Fruit fly (Drosophila melanogaster) whole organism, embryonic: Measurements from ENCODE around the gene CG7536.
A peak's percentile ranks its signal among the peaks of the same experiment; 100 is the strongest.

Experiments
- Asciz ChIP-seq: fragments of 200-800 bp; sonication (Bioruptor generic); optimal IDR thresholded peaks from 2 replicates; lab custom pipeline; 2017; ENCODE audit warnings: missing biosample characterization, mild to moderate bottlenecking, missing genetic modification characterization, missing genetic modification reagents
- CG10209 ChIP-seq: fragments of 200-800 bp; sonication (Bioruptor generic); optimal IDR thresholded peaks from 3 replicates; lab custom pipeline; 2017; ENCODE audit warnings: missing biosample characterization, mild to moderate bottlenecking, missing genetic modification characterization, missing genetic modification reagents
- CG10543 ChIP-seq: fragments of 200-800 bp; sonication (Bioruptor generic); optimal IDR thresholded peaks from 3 replicates; lab custom pipeline; 2017; ENCODE audit warnings: missing biosample characterization, mild to moderate bottlenecking, missing genetic modification characterization, moderate library complexity
- CG12299 ChIP-seq: fragments of 200-800 bp; sonication (Bioruptor generic); optimal IDR thresholded peaks from 2 replicates; lab custom pipeline; 2018; ENCODE audit warnings: missing biosample characterization, mild to moderate bottlenecking, missing genetic modification characterization
- CG1233 ChIP-seq: fragments of 200-800 bp; sonication (Bioruptor generic); optimal IDR thresholded peaks from 4 replicates; lab custom pipeline; 2018; ENCODE audit warnings: missing biosample characterization, mild to moderate bottlenecking, missing genetic modification characterization
- CG12659 ChIP-seq: fragments of 200-800 bp; sonication (Bioruptor generic); optimal IDR thresholded peaks from 3 replicates; lab custom pipeline; 2017; ENCODE audit warnings: mild to moderate bottlenecking, missing biosample characterization, missing genetic modification reagents, missing genetic modification characterization
- CG13296 ChIP-seq: fragments of 200-800 bp; sonication (Bioruptor generic); optimal IDR thresholded peaks from 3 replicates; lab custom pipeline; 2018; ENCODE audit warnings: missing biosample characterization, mild to moderate bottlenecking, missing genetic modification characterization
- CG13424 ChIP-seq: fragments of 200-800 bp; sonication (Bioruptor generic); optimal IDR thresholded peaks from 2 replicates; lab custom pipeline; 2019; ENCODE audit warnings: missing biosample characterization, mild to moderate bottlenecking, missing genetic modification characterization, moderate library complexity
- CG18599 ChIP-seq: fragments of 200-800 bp; sonication (Bioruptor generic); optimal IDR thresholded peaks from 3 replicates; lab custom pipeline; 2017; ENCODE audit warnings: missing biosample characterization, missing genetic modification characterization, mild to moderate bottlenecking, moderate library complexity, missing genetic modification reagents
- CG31365 ChIP-seq: fragments of 200-800 bp; sonication (Bioruptor generic); optimal IDR thresholded peaks from 2 replicates; lab custom pipeline; 2018; ENCODE audit warnings: missing biosample characterization, mild to moderate bottlenecking, missing genetic modification characterization
- CG32772 ChIP-seq: fragments of 200-800 bp; sonication (Bioruptor generic); IDR thresholded peaks from 2 replicates; pipeline ENCODE4 v1.3.6; 2022; ENCODE audit warnings: missing biosample characterization, missing genetic modification characterization
- CG3281 ChIP-seq: fragments of 200-800 bp; sonication (Bioruptor generic); optimal IDR thresholded peaks from 3 replicates; lab custom pipeline; 2017; ENCODE audit warnings: missing biosample characterization, mild to moderate bottlenecking, missing genetic modification characterization
- CG34376 ChIP-seq: fragments of 200-800 bp; sonication (Bioruptor generic); optimal IDR thresholded peaks from 2 replicates; lab custom pipeline; 2018; ENCODE audit warnings: missing biosample characterization, mild to moderate bottlenecking, missing genetic modification characterization
- CG8290 ChIP-seq, 3 experiments: fragments of 200-800 bp; sonication (Bioruptor generic); optimal IDR thresholded peaks; 2 replicates each; lab custom pipeline; 2016 to 2019; ENCODE audit warnings: missing biosample characterization in 3 of 3, missing genetic modification characterization in 3 of 3, mild to moderate bottlenecking in 2 of 3, moderate library complexity in 1 of 3
- CG8924 ChIP-seq: fragments of 200-800 bp; optimal IDR thresholded peaks from 3 replicates; lab custom pipeline; 2019; ENCODE audit warnings: missing biosample characterization, mild to moderate bottlenecking, missing genetic modification characterization, moderate library complexity
- CG9609 ChIP-seq: fragments of 200-800 bp; sonication (Bioruptor generic); optimal IDR thresholded peaks from 3 replicates; lab custom pipeline; 2016; ENCODE audit warnings: missing biosample characterization, missing genetic modification characterization
- CG9727 ChIP-seq: fragments of 200-800 bp; sonication (Bioruptor generic); optimal IDR thresholded peaks from 3 replicates; lab custom pipeline; 2017; ENCODE audit warnings: missing biosample characterization, mild to moderate bottlenecking, missing genetic modification characterization
- CrebB ChIP-seq: fragments of 200-800 bp; sonication (Bioruptor generic); optimal IDR thresholded peaks from 3 replicates; lab custom pipeline; 2018; ENCODE audit warnings: missing biosample characterization, mild to moderate bottlenecking, missing genetic modification characterization
- Fer3 ChIP-seq: fragments of 200-800 bp; sonication (Bioruptor generic); optimal IDR thresholded peaks from 2 replicates; lab custom pipeline; 2018; ENCODE audit warnings: missing biosample characterization, mild to moderate bottlenecking, missing genetic modification characterization, moderate library complexity
- Hand ChIP-seq: fragments of 200-800 bp; sonication (Bioruptor generic); optimal IDR thresholded peaks from 2 replicates; lab custom pipeline; 2017; ENCODE audit warnings: mild to moderate bottlenecking, missing biosample characterization, missing genetic modification reagents, missing genetic modification characterization
- Med ChIP-seq: fragments of 200-800 bp; sonication (Bioruptor generic); peaks from one replicate; lab custom pipeline; 2016; ENCODE audit warnings: missing biosample characterization, missing genetic modification characterization, mild to moderate bottlenecking, inconsistent platforms, moderate library complexity
- Meics ChIP-seq: fragments of 200-800 bp; sonication (Bioruptor generic); optimal IDR thresholded peaks from 2 replicates; lab custom pipeline; 2017; ENCODE audit warnings: missing biosample characterization, mild to moderate bottlenecking, missing genetic modification characterization
- YL-1 ChIP-seq: fragments of 200-800 bp; sonication (Bioruptor generic); optimal IDR thresholded peaks from 3 replicates; lab custom pipeline; 2017; ENCODE audit warnings: missing biosample characterization, mild to moderate bottlenecking, missing genetic modification characterization
- amos ChIP-seq: fragments of 200-800 bp; sonication (Bioruptor generic); IDR thresholded peaks from 2 replicates; pipeline ENCODE4 v1.3.6; 2022; ENCODE audit warnings: missing biosample characterization, missing genetic modification characterization; ENCODE audit not compliant: partially characterized antibody
- bab2 ChIP-seq: fragments of 200-800 bp; sonication (Bioruptor generic); optimal IDR thresholded peaks from 2 replicates; lab custom pipeline; 2016; ENCODE audit warnings: missing biosample characterization, missing genetic modification characterization
- caup ChIP-seq: fragments of 200-800 bp; sonication (Bioruptor generic); optimal IDR thresholded peaks from 3 replicates; lab custom pipeline; 2017; ENCODE audit warnings: missing biosample characterization, mild to moderate bottlenecking, missing genetic modification characterization, moderate library complexity; ENCODE audit not compliant: severe bottlenecking
- ci ChIP-seq: fragments of 200-800 bp; sonication (Bioruptor generic); IDR thresholded peaks from 3 replicates; pipeline ENCODE4 v1.3.6; 2022; ENCODE audit warnings: missing biosample characterization, missing genetic modification characterization
- cwo ChIP-seq: fragments of 200-800 bp; sonication (Bioruptor generic); optimal IDR thresholded peaks from 3 replicates; lab custom pipeline; 2017; ENCODE audit warnings: missing biosample characterization, missing genetic modification characterization, mild to moderate bottlenecking, moderate library complexity, missing genetic modification reagents
- danr ChIP-seq: fragments of 200-800 bp; sonication (Bioruptor generic); IDR thresholded peaks from 2 replicates; pipeline ENCODE4 v1.3.6; 2022; ENCODE audit warnings: missing biosample characterization, missing genetic modification characterization
- exex ChIP-seq: fragments of 200-800 bp; sonication (Bioruptor generic); optimal IDR thresholded peaks from 4 replicates; lab custom pipeline; 2018; ENCODE audit warnings: missing biosample characterization, mild to moderate bottlenecking, missing genetic modification characterization, moderate library complexity
- hkb ChIP-seq, 2 experiments: fragments of 200-800 bp in 1 of 2; fragments of >200 bp in 1 of 2; sonication (Bioruptor generic) in 1 of 2; IDR thresholded peaks in 1 of 2; optimal IDR thresholded peaks in 1 of 2; 2 replicates each; pipeline versions ENCODE4 v1.3.6 to Lab custom; 2017 to 2022; ENCODE audit warnings: missing biosample characterization in 1 of 2, missing genetic modification characterization in 1 of 2
- odd ChIP-seq: fragments of 200-800 bp; sonication (Bioruptor generic); optimal IDR thresholded peaks from 2 replicates; lab custom pipeline; 2017; ENCODE audit warnings: missing biosample characterization, mild to moderate bottlenecking, missing genetic modification characterization
- p53 ChIP-seq: fragments of 200-800 bp; sonication (Bioruptor generic); optimal IDR thresholded peaks from 2 replicates; lab custom pipeline; 2016; ENCODE audit warnings: missing biosample characterization, missing genetic modification characterization
- peb ChIP-seq: fragments of 200-800 bp; sonication (Bioruptor generic); IDR thresholded peaks from 2 replicates; pipeline ENCODE4 v1.3.6; 2022; ENCODE audit warnings: missing biosample characterization, missing genetic modification characterization
- pfk ChIP-seq: fragments of 200-800 bp; sonication (Bioruptor generic); optimal IDR thresholded peaks from 2 replicates; lab custom pipeline; 2018; ENCODE audit warnings: missing biosample characterization, mild to moderate bottlenecking, missing genetic modification characterization, moderate library complexity
- schlank ChIP-seq: fragments of 200-800 bp; sonication (Bioruptor generic); optimal IDR thresholded peaks from 2 replicates; lab custom pipeline; 2018; ENCODE audit warnings: missing biosample characterization, mild to moderate bottlenecking, missing genetic modification characterization
- tup ChIP-seq: fragments of 200-800 bp; sonication (Bioruptor generic); optimal IDR thresholded peaks from 2 replicates; lab custom pipeline; 2016; ENCODE audit warnings: missing biosample characterization, mild to moderate bottlenecking, missing genetic modification characterization, moderate library complexity

Gene CG7536

dm6 chrX:18082674-18083073, 5.7 kb downstream of the CG7536 start (continued):
- TF ChIP-seq Asciz (GFP tag; lab: Kevin White, UChicago) (peak; percentile 51), YL-1 (GFP tag; lab: Kevin White, UChicago) (peak; percentile 1), CG18599 (GFP tag; lab: Kevin White, UChicago) (peak; percentile 58), CG1233 (GFP tag; lab: Kevin White, UChicago) (peak; percentile 25), odd (GFP tag; lab: Kevin White, UChicago) (peak; percentile 46), ci (GFP tag; lab: Robert Waterston, UW) (peak; percentile 53; the same call in 1 of the 3 replicates), pfk (GFP tag; lab: Kevin White, UChicago) (peak; percentile 31), CG9727 (GFP tag; lab: Kevin White, UChicago) (no peak), CG13424 (tag; lab: Kevin White, UChicago) (peak; percentile 37), cwo (GFP tag; lab: Kevin White, UChicago) (peak; percentile 21), CrebB (tag; lab: Kevin White, UChicago) (peak; percentile 62), Meics (GFP tag; lab: Kevin White, UChicago) (peak; percentile 47), CG12659 (peak; percentile 30), p53 (GFP tag; lab: Kevin White, UChicago) (no peak), CG12299 (tag; lab: Kevin White, UChicago) (peak; percentile 67), hkb (optimal IDR thresholded peaks at IDR 0.05; lab: Kevin White, UChicago) (no peak), hkb (GFP tag; IDR thresholded peaks at IDR 0.05; lab: Robert Waterston, UW) (0 out of 2 replicates have a peak, but pooled peaks have one; percentile 40), CG31365 (tag; lab: Kevin White, UChicago) (peak; percentile 31), bab2 (no peak), Fer3 (peak; percentile 36), schlank (tag; lab: Kevin White, UChicago) (peak; percentile 28), Med (GFP tag; lab: Kevin White, UChicago) (peak; percentile 53), CG13296 (peak; percentile 80), caup (GFP tag; lab: Kevin White, UChicago) (peak; percentile 63), CG3281 (GFP tag; lab: Kevin White, UChicago) (peak; percentile 37), exex (tag; lab: Kevin White, UChicago) (peak; percentile 57), CG8924 (no peak), CG10209 (GFP tag; lab: Kevin White, UChicago) (peak; percentile 5), CG10543 (peak; percentile 72), CG34376 (GFP tag; lab: Kevin White, UChicago) (peak; percentile 26)

dm6 chrX:18064183-18064582, 24.1 kb downstream of the CG7536 start, which contains the start of gene Dhc16F:
Gene Dhc16F (plus strand): TSS chrX:18064483.
- TF ChIP-seq CG9609 (no peak), CG32772 (GFP tag; lab: Robert Waterston, UW) (no peak), danr (no peak), amos (GFP tag; lab: Robert Waterston, UW) (no peak), CG8290 (GFP tag; optimal IDR thresholded peaks at IDR 0.05; lab: Kevin White, UChicago) (no peak), CG8290 (tag; optimal IDR thresholded peaks at IDR 0.05; lab: Kevin White, UChicago) (no peak), tup (GFP tag; lab: Kevin White, UChicago) (no peak), Hand (GFP tag; lab: Kevin White, UChicago) (no peak), peb (GFP tag; lab: Robert Waterston, UW) (no peak)
